Fruit fly (Drosophila melanogaster) whole organism, embryonic: ENCODE measurements around the gene Alg12.

Experiments
- Abd-B ChIP-seq: fragments of 200-800 bp; sonication (Bioruptor generic); optimal IDR thresholded peaks from 2 replicates; lab custom pipeline; 2018; ENCODE audit warnings: missing biosample characterization, mild to moderate bottlenecking, missing genetic modification characterization, moderate library complexity
- Antp ChIP-seq: fragments of 200-800 bp; sonication (Bioruptor generic); optimal IDR thresholded peaks from 3 replicates; lab custom pipeline; 2016; ENCODE audit warnings: missing biosample characterization, missing genetic modification characterization
- CG10979 ChIP-seq: fragments of 200-800 bp; sonication (Bioruptor generic); optimal IDR thresholded peaks from 2 replicates; lab custom pipeline; 2018; ENCODE audit warnings: missing biosample characterization, mild to moderate bottlenecking, missing genetic modification characterization, moderate library complexity
- CG12744 ChIP-seq: fragments of 200-800 bp; sonication (Bioruptor generic); optimal IDR thresholded peaks from 2 replicates; lab custom pipeline; 2016; ENCODE audit warnings: missing biosample characterization, missing genetic modification characterization
- CG14050 ChIP-seq: fragments of 200-800 bp; sonication (Bioruptor generic); IDR thresholded peaks from 3 replicates; pipeline ENCODE4 v1.3.6; 2022; ENCODE audit warnings: missing biosample characterization, missing genetic modification characterization
- CG14667 ChIP-seq: fragments of 200-800 bp; sonication (Bioruptor generic); IDR thresholded peaks from 2 replicates; pipeline ENCODE4 v1.3.6; 2022; ENCODE audit warnings: missing biosample characterization, missing genetic modification characterization
- CG15011 ChIP-seq: fragments of 200-800 bp; sonication (Bioruptor generic); optimal IDR thresholded peaks from 3 replicates; lab custom pipeline; 2018; ENCODE audit warnings: missing biosample characterization, mild to moderate bottlenecking, missing genetic modification characterization
- CG1832 ChIP-seq: fragments of 200-800 bp; sonication (Bioruptor generic); optimal IDR thresholded peaks from 2 replicates; lab custom pipeline; 2017; ENCODE audit warnings: missing biosample characterization, mild to moderate bottlenecking, missing genetic modification characterization, inconsistent platforms
- CG30403 ChIP-seq: fragments of 200-800 bp; sonication (Bioruptor generic); optimal IDR thresholded peaks from 3 replicates; lab custom pipeline; 2016; ENCODE audit warnings: missing biosample characterization, missing genetic modification characterization
- CG4707 ChIP-seq: fragments of 200-800 bp; sonication (Bioruptor generic); optimal IDR thresholded peaks from 2 replicates; lab custom pipeline; 2018; ENCODE audit warnings: missing biosample characterization, mild to moderate bottlenecking, missing genetic modification characterization, moderate library complexity
- CG5953 ChIP-seq: fragments of 200-800 bp; sonication (Bioruptor generic); IDR thresholded peaks from 2 replicates; pipeline ENCODE4 v1.3.6; 2022; ENCODE audit warnings: missing biosample characterization, missing genetic modification characterization
- CG8478 ChIP-seq: fragments of >200 bp; optimal IDR thresholded peaks from 2 replicates; lab custom pipeline; 2018
- CHES-1-like ChIP-seq: fragments of 200-800 bp; sonication (Bioruptor generic); optimal IDR thresholded peaks from 2 replicates; lab custom pipeline; 2016; ENCODE audit warnings: missing biosample characterization, missing genetic modification characterization
- D19B ChIP-seq: fragments of 200-800 bp; sonication (Bioruptor generic); optimal IDR thresholded peaks from 2 replicates; lab custom pipeline; 2017; ENCODE audit warnings: missing biosample characterization, mild to moderate bottlenecking, missing genetic modification characterization
- Dll ChIP-seq: fragments of 200-800 bp; sonication (Bioruptor generic); IDR thresholded peaks from 4 replicates; pipeline ENCODE4 v1.3.6; 2022; ENCODE audit warnings: missing biosample characterization, missing genetic modification characterization; ENCODE audit not compliant: partially characterized antibody
- Doc3 ChIP-seq: fragments of 200-800 bp; sonication (Bioruptor generic); IDR thresholded peaks from 3 replicates; pipeline ENCODE4 v1.3.6; 2022; ENCODE audit warnings: missing biosample characterization, missing genetic modification characterization; ENCODE audit not compliant: partially characterized antibody
- Elba2 ChIP-seq: fragments of 200-800 bp; sonication (Bioruptor generic); optimal IDR thresholded peaks from 3 replicates; lab custom pipeline; 2016; ENCODE audit warnings: missing biosample characterization, missing genetic modification characterization
- Jarid2 ChIP-seq: fragments of 200-800 bp; sonication (Bioruptor generic); optimal IDR thresholded peaks from 3 replicates; lab custom pipeline; 2017; ENCODE audit warnings: mild to moderate bottlenecking, missing biosample characterization, missing genetic modification reagents, missing genetic modification characterization
- Nf-YA ChIP-seq: fragments of 200-800 bp; sonication (Bioruptor generic); IDR thresholded peaks from 2 replicates; pipeline ENCODE4 v1.3.6; 2022; ENCODE audit warnings: missing biosample characterization, missing genetic modification characterization
- Poxn ChIP-seq: fragments of 200-800 bp; sonication (Bioruptor generic); IDR thresholded peaks from 2 replicates; pipeline ENCODE4 v1.3.6; 2022; ENCODE audit warnings: missing biosample characterization, missing genetic modification characterization
- Sry-β ChIP-seq: fragments of 200-800 bp; sonication (Bioruptor generic); optimal IDR thresholded peaks from 2 replicates; lab custom pipeline; 2018; ENCODE audit warnings: missing biosample characterization, mild to moderate bottlenecking, missing genetic modification characterization, moderate library complexity
- TFAM ChIP-seq: fragments of 200-800 bp; sonication (Bioruptor generic); optimal IDR thresholded peaks from 2 replicates; lab custom pipeline; 2017; ENCODE audit warnings: missing biosample characterization, missing genetic modification characterization, inconsistent platforms
- Trl ChIP-seq, 3 experiments: fragments of >200 bp in 2 of 3; fragments of 200-800 bp in 1 of 3; sonication (Bioruptor generic) in 1 of 3; optimal IDR thresholded peaks; 2 replicates in 1 of 3; 3 replicates in 2 of 3; lab custom pipeline; 2016 to 2017; ENCODE audit warnings: missing biosample characterization in 1 of 3, missing genetic modification characterization in 1 of 3
- corto ChIP-seq: fragments of 200-800 bp; sonication (Bioruptor generic); optimal IDR thresholded peaks from 2 replicates; lab custom pipeline; 2016; ENCODE audit warnings: missing biosample characterization, mild to moderate bottlenecking, missing genetic modification characterization, moderate library complexity
- crol ChIP-seq: fragments of 200-800 bp; sonication (Bioruptor generic); IDR thresholded peaks from 2 replicates; pipeline ENCODE4 v1.3.6; 2022; ENCODE audit warnings: missing biosample characterization, missing genetic modification characterization
- dan ChIP-seq: fragments of 200-800 bp; sonication (Bioruptor generic); IDR thresholded peaks from 2 replicates; pipeline ENCODE4 v1.3.6; 2022; ENCODE audit warnings: missing biosample characterization, missing genetic modification characterization
- danr ChIP-seq: fragments of 200-800 bp; sonication (Bioruptor generic); IDR thresholded peaks from 2 replicates; pipeline ENCODE4 v1.3.6; 2022; ENCODE audit warnings: missing biosample characterization, missing genetic modification characterization
- dmrt99B ChIP-seq: fragments of 200-800 bp; sonication (Bioruptor generic); optimal IDR thresholded peaks from 2 replicates; lab custom pipeline; 2018; ENCODE audit warnings: missing biosample characterization, mild to moderate bottlenecking, missing genetic modification characterization, moderate library complexity
- en ChIP-seq: fragments of 200-800 bp; sonication (Bioruptor generic); optimal IDR thresholded peaks from 2 replicates; lab custom pipeline; 2016; ENCODE audit warnings: missing biosample characterization, missing genetic modification characterization
- eve ChIP-seq, 2 experiments: fragments of >200 bp; optimal IDR thresholded peaks; 2 replicates each; lab custom pipeline; 2017; ENCODE audit warnings: missing biosample characterization in 2 of 2, missing genetic modification characterization in 2 of 2
- eyg ChIP-seq: fragments of 200-800 bp; sonication (Bioruptor generic); optimal IDR thresholded peaks from 3 replicates; lab custom pipeline; 2016; ENCODE audit warnings: missing biosample characterization, missing genetic modification characterization
- ken ChIP-seq: fragments of 200-800 bp; sonication (Bioruptor generic); IDR thresholded peaks from 3 replicates; pipeline ENCODE4 v1.3.6; 2022; ENCODE audit warnings: missing biosample characterization, missing genetic modification characterization
- lola ChIP-seq, 3 experiments: fragments of >200 bp in 2 of 3; fragments of 200-800 bp in 1 of 3; sonication (Bioruptor generic) in 1 of 3; optimal IDR thresholded peaks; 2 replicates each; lab custom pipeline; 2017 to 2019; ENCODE audit warnings: missing biosample characterization in 3 of 3, missing genetic modification characterization in 3 of 3, mild to moderate bottlenecking in 1 of 3, moderate library complexity in 1 of 3
- lov ChIP-seq, 2 experiments: fragments of 200-800 bp in 1 of 2; fragments of >200 bp in 1 of 2; sonication (Bioruptor generic) in 1 of 2; IDR thresholded peaks in 1 of 2; optimal IDR thresholded peaks in 1 of 2; 2 replicates in 1 of 2; 3 replicates in 1 of 2; pipeline versions ENCODE4 v1.3.6 to Lab custom; 2017 to 2022; ENCODE audit warnings: missing biosample characterization in 1 of 2, missing genetic modification characterization in 1 of 2
- oc ChIP-seq: fragments of 200-800 bp; sonication (Bioruptor generic); optimal IDR thresholded peaks from 2 replicates; lab custom pipeline; 2018; ENCODE audit warnings: missing biosample characterization, mild to moderate bottlenecking, missing genetic modification characterization, moderate library complexity
- otp ChIP-seq: fragments of 200-800 bp; sonication (Bioruptor generic); IDR thresholded peaks from 3 replicates; pipeline ENCODE4, ENCODE4 v1.3.6; 2022; ENCODE audit warnings: missing biosample characterization, missing genetic modification characterization
- pho ChIP-seq: fragments of 200-800 bp; sonication (Bioruptor generic); optimal IDR thresholded peaks from 2 replicates; lab custom pipeline; 2016; ENCODE audit warnings: missing biosample characterization, missing genetic modification characterization
- pum ChIP-seq: fragments of 200-800 bp; sonication (Bioruptor generic); optimal IDR thresholded peaks from 2 replicates; lab custom pipeline; 2016; ENCODE audit warnings: missing biosample characterization, missing genetic modification characterization
- run ChIP-seq: fragments of 200-800 bp; sonication (Bioruptor generic); optimal IDR thresholded peaks from 3 replicates; lab custom pipeline; 2018; ENCODE audit warnings: missing biosample characterization, mild to moderate bottlenecking, missing genetic modification characterization
- schlank ChIP-seq: fragments of 200-800 bp; sonication (Bioruptor generic); optimal IDR thresholded peaks from 2 replicates; lab custom pipeline; 2018; ENCODE audit warnings: missing biosample characterization, mild to moderate bottlenecking, missing genetic modification characterization
- shn ChIP-seq: fragments of 200-800 bp; sonication (Bioruptor generic); optimal IDR thresholded peaks from 3 replicates; lab custom pipeline; 2016; ENCODE audit warnings: missing biosample characterization, missing genetic modification characterization
- sima ChIP-seq: fragments of 200-800 bp; sonication (Bioruptor generic); optimal IDR thresholded peaks from 2 replicates; lab custom pipeline; 2016; ENCODE audit warnings: missing biosample characterization, missing genetic modification characterization
- sisA ChIP-seq: fragments of 200-800 bp; sonication (Bioruptor generic); IDR thresholded peaks from 2 replicates; pipeline ENCODE4 v1.3.6; 2022; ENCODE audit warnings: missing biosample characterization, missing genetic modification characterization
- so ChIP-seq: fragments of 200-800 bp; sonication (Bioruptor generic); IDR thresholded peaks from 3 replicates; pipeline ENCODE4 v1.3.6; 2022; ENCODE audit warnings: missing biosample characterization, missing genetic modification characterization
- sob ChIP-seq: fragments of 200-800 bp; sonication (Bioruptor generic); IDR thresholded peaks from 2 replicates; pipeline ENCODE4 v1.3.6; 2022; ENCODE audit warnings: missing biosample characterization, missing genetic modification characterization
- ttk ChIP-seq: fragments of 200-800 bp; sonication (Bioruptor generic); IDR thresholded peaks from 2 replicates; pipeline ENCODE4 v2.1.2; 2022; ENCODE audit warnings: missing biosample characterization, missing genetic modification characterization
- tup ChIP-seq: fragments of 200-800 bp; sonication (Bioruptor generic); optimal IDR thresholded peaks from 2 replicates; lab custom pipeline; 2016; ENCODE audit warnings: missing biosample characterization, mild to moderate bottlenecking, missing genetic modification characterization, moderate library complexity
- twi ChIP-seq: fragments of 200-800 bp; optimal IDR thresholded peaks from 2 replicates; lab custom pipeline; 2019; ENCODE audit warnings: missing biosample characterization, mild to moderate bottlenecking, missing genetic modification characterization, moderate library complexity
- vnd ChIP-seq: fragments of 200-800 bp; sonication (Bioruptor generic); IDR thresholded peaks from 3 replicates; pipeline ENCODE4 v1.3.6; 2022; ENCODE audit warnings: missing biosample characterization, missing genetic modification characterization; ENCODE audit not compliant: partially characterized antibody

The Alg12 gene

dm6 chr3R:9800644-9801330 is 44.5 kb downstream of the Alg12 start, which contains the start of the genes CG9467 and CG8526 (continued):
- TF ChIP-seq CG10979 (tag; lab: Kevin White, UChicago) (peak; percentile 38), sima (no peak), CG14667 (GFP tag; lab: Robert Waterston, UW) (peak; percentile 48), TFAM (no peak), dmrt99B (tag; lab: Kevin White, UChicago) (no peak), ttk (GFP tag; lab: Robert Waterston, UW) (no peak), Jarid2 (GFP tag; lab: Kevin White, UChicago) (no peak), CG5953 (GFP tag; lab: Robert Waterston, UW) (no peak), CG30403 (peak; percentile 80), oc (tag; lab: Kevin White, UChicago) (no peak), lov (optimal IDR thresholded peaks at IDR 0.05; lab: Kevin White, UChicago) (no peak), lov (GFP tag; IDR thresholded peaks at IDR 0.05; lab: Robert Waterston, UW) (no peak), otp (GFP tag; lab: Robert Waterston, UW) (0 out of 3 replicates have a peak, but pooled peaks have one; percentile 26), corto (GFP tag; lab: Kevin White, UChicago) (no peak), Antp (no peak), CG15011 (GFP tag; lab: Kevin White, UChicago) (no peak), Sry-β (GFP tag; lab: Kevin White, UChicago) (peak; percentile 44), lola (GFP tag; optimal IDR thresholded peaks at IDR 0.05; lab: Kevin White, UChicago) (peak in 1 of 3 experiments; percentile 74), sisA (GFP tag; lab: Robert Waterston, UW) (peak; percentile 58; the same call in 1 of the 2 replicates), pum (GFP tag; lab: Kevin White, UChicago) (peak; percentile 15), vnd (peak; percentile 73), dan (GFP tag; lab: Robert Waterston, UW) (no peak), CG12744 (GFP tag; lab: Kevin White, UChicago) (no peak), run (tag; lab: Kevin White, UChicago) (no peak), shn (GFP tag; lab: Kevin White, UChicago) (no peak), Nf-YA (no peak), tup (peak; percentile 13), sob (peak; percentile 53; the same call in 1 of the 2 replicates), Elba2 (GFP tag; lab: Kevin White, UChicago) (no peak), Abd-B (GFP tag; lab: Kevin White, UChicago) (peak; percentile 87), Doc3 (GFP tag; lab: Robert Waterston, UW) (peak; percentile 74), eve (GFP tag; optimal IDR thresholded peaks at IDR 0.05; lab: Kevin White, UChicago) (no peak), en (GFP tag; lab: Kevin White, UChicago) (no peak), D19B (peak; percentile 50), twi (tag; lab: Kevin White, UChicago) (peak; percentile 55), Trl (optimal IDR thresholded peaks at IDR 0.05; lab: Kevin White, UChicago) (no peak), Trl (GFP tag; optimal IDR thresholded peaks at IDR 0.05; lab: Kevin White, UChicago) (peak; percentile 28), schlank (tag; lab: Kevin White, UChicago) (no peak), danr (GFP tag; lab: Robert Waterston, UW) (no peak), eyg (GFP tag; lab: Kevin White, UChicago) (no peak), crol (peak; percentile 24; the same call in 1 of the 2 replicates), CG1832 (no peak), ken (peak; percentile 35; the same call in 1 of the 3 replicates), Poxn (no peak), so (GFP tag; lab: Robert Waterston, UW) (no peak), pho (GFP tag; lab: Kevin White, UChicago) (peak; percentile 11), CHES-1-like (GFP tag; lab: Kevin White, UChicago) (no peak), CG8478 (lab: Kevin White, UChicago) (no peak), CG14050 (GFP tag; lab: Robert Waterston, UW) (no peak), CG4707 (GFP tag; lab: Kevin White, UChicago) (no peak), Dll (GFP tag; lab: Robert Waterston, UW) (peak; percentile 88)
